Worm (Caenorhabditis elegans): ENCODE measurements around the gene gtsf-1.
A peak's percentile ranks its signal among the peaks of the same experiment; 100 is the strongest.

ce11 chrIV:16864876-16865275 is 764 bp upstream of the gtsf-1 start:
- TF ChIP-seq nhr-80 (tag; optimal IDR thresholded peaks at IDR 0.05) (no peak), Y53F4B.3 (GFP tag; IDR thresholded peaks at IDR 0.05) (no peak), hmg-20 (GFP tag; IDR thresholded peaks at IDR 0.05) (no peak), pha-4 (tag; optimal IDR thresholded peaks at IDR 0.05) (no peak), him-1 (tag; optimal IDR thresholded peaks at IDR 0.05) (no peak), F39B2.1 (GFP tag; IDR thresholded peaks at IDR 0.05) (no peak), tbp1 (GFP tag; optimal IDR thresholded peaks at IDR 0.05) (no peak), zfh-2 (GFP tag; conservative IDR thresholded peaks at IDR 0.05) (peak; percentile 75)
